Worm (Caenorhabditis elegans) whole organism, early embryonic: ENCODE data around the gene Y97E10AR.6.

Source experiments
- B0310.2 ChIP-seq: sonication (generic microtip); optimal IDR thresholded peaks from 2 replicates; lab custom pipeline; 2016; ENCODE audit warnings: mild to moderate bottlenecking, missing genetic modification characterization, missing compliant biosample characterization
- F13C5.2 ChIP-seq: sonication (generic microtip); optimal IDR thresholded peaks from 2 replicates; lab custom pipeline; 2017; ENCODE audit warnings: mild to moderate bottlenecking, missing genetic modification characterization, inconsistent platforms, missing compliant biosample characterization
- aly-1 ChIP-seq: sonication (generic microtip); optimal IDR thresholded peaks from 2 replicates; lab custom pipeline; 2016; ENCODE audit warnings: missing genetic modification characterization, missing compliant biosample characterization
- ama-1 ChIP-seq: fragments of 150-350 bp; optimal IDR thresholded peaks from 2 replicates; lab custom pipeline; 2014
- ceh-13 ChIP-seq: fragments of 200-800 bp; sonication (Bioruptor generic); optimal IDR thresholded peaks from 2 replicates; lab custom pipeline; 2018; ENCODE audit warnings: mild to moderate bottlenecking, missing genetic modification characterization, missing compliant biosample characterization
- ceh-36 ChIP-seq: sonication (generic microtip); optimal IDR thresholded peaks from 2 replicates; lab custom pipeline; 2016; ENCODE audit warnings: missing genetic modification characterization, inconsistent platforms, missing compliant biosample characterization
- ets-7 ChIP-seq: sonication (generic microtip); optimal IDR thresholded peaks from 2 replicates; lab custom pipeline; 2016; ENCODE audit warnings: missing genotype, missing genetic modification characterization, missing compliant biosample characterization
- flt-1 ChIP-seq: fragments of 200-800 bp; sonication (Bioruptor generic); IDR thresholded peaks from 2 replicates; pipeline ENCODE4 v1.3.6; 2022; ENCODE audit warnings: missing genetic modification characterization, missing compliant biosample characterization
- hmbx-1 ChIP-seq: sonication (generic microtip); optimal IDR thresholded peaks from 2 replicates; lab custom pipeline; 2016; ENCODE audit warnings: mild to moderate bottlenecking, missing genetic modification characterization, missing compliant biosample characterization
- hmg-4 ChIP-seq: fragments of 200-800 bp; sonication (Bioruptor generic); optimal IDR thresholded peaks from 2 replicates; lab custom pipeline; 2018; ENCODE audit warnings: mild to moderate bottlenecking, missing genetic modification characterization, missing compliant biosample characterization
- hnd-1 ChIP-seq: sonication (generic microtip); optimal IDR thresholded peaks from 2 replicates; lab custom pipeline; 2016; ENCODE audit warnings: missing genetic modification characterization, missing compliant biosample characterization
- pes-1 ChIP-seq: fragments of 200-800 bp; sonication (Bioruptor generic); IDR thresholded peaks from 2 replicates; pipeline ENCODE4 v1.3.6; 2022; ENCODE audit warnings: missing genetic modification reagents, missing genetic modification characterization, missing compliant biosample characterization
- scrt-1 ChIP-seq: fragments of 200-800 bp; sonication (Bioruptor generic); IDR thresholded peaks from 2 replicates; pipeline ENCODE4 v1.3.6; 2022; ENCODE audit warnings: missing genetic modification characterization, missing compliant biosample characterization
- sea-1 ChIP-seq: fragments of 200-800 bp; sonication (Bioruptor generic); conservative IDR thresholded peaks from 2 replicates; pipeline ENCODE4 v1.3.6; 2022; ENCODE audit warnings: missing genetic modification characterization, missing compliant biosample characterization
- tbx-11 ChIP-seq: fragments of 200-800 bp; sonication (Bioruptor generic); IDR thresholded peaks from 2 replicates; pipeline ENCODE4 v1.3.6; 2022; ENCODE audit warnings: missing genetic modification characterization, missing compliant biosample characterization
- tbx-37 ChIP-seq: fragments of 200-800 bp; sonication (Bioruptor generic); conservative IDR thresholded peaks from 2 replicates; pipeline ENCODE4 v1.3.6; 2022; ENCODE audit warnings: missing genetic modification reagents, missing genetic modification characterization, missing compliant biosample characterization
- tra-4 ChIP-seq: sonication (generic microtip); optimal IDR thresholded peaks from 2 replicates; lab custom pipeline; 2017; ENCODE audit warnings: missing genetic modification characterization, missing compliant biosample characterization

Y97E10AR.6 gene

ce11 chrV:8013901-8014388, at the start of gene Y97E10AR.6:
Y97E10AR.6 (minus strand) TSS chrV:8013951.
- TF ChIP-seq tra-4 (tag; lab: Kevin White, UChicago) (no peak), scrt-1 (GFP tag; lab: Robert Waterston, UW) (no peak), hmg-4 (no peak), ceh-36 (tag; lab: Kevin White, UChicago) (no peak), ceh-13 (GFP tag; lab: Kevin White, UChicago) (no peak), ets-7 (tag; lab: Kevin White, UChicago) (no peak), flt-1 (no peak), pes-1 (GFP tag; lab: Robert Waterston, UW) (no peak), hnd-1 (tag; lab: Kevin White, UChicago) (no peak)

ce11 chrV:8062074-8062473, 48.3 kb upstream of the Y97E10AR.6 start, which contains the start of gene str-139:
str-139 (minus strand) TSS chrV:8062174.
- no peak for TF ChIP-seq aly-1 (tag; lab: Kevin White, UChicago)
- TF ChIP-seq sea-1 (GFP tag; lab: Robert Waterston, UW) = no peak
- no peak for TF ChIP-seq B0310.2 (tag; lab: Kevin White, UChicago)
- no peak for TF ChIP-seq hmg-4
- TF ChIP-seq ceh-13 (GFP tag; lab: Kevin White, UChicago) = no peak
- no peak for TF ChIP-seq flt-1
- TF ChIP-seq tra-4 (tag; lab: Kevin White, UChicago) = no peak
- no peak for TF ChIP-seq scrt-1 (GFP tag; lab: Robert Waterston, UW)
- TF ChIP-seq hmbx-1 (tag; lab: Kevin White, UChicago) = no peak
- TF ChIP-seq ets-7 (tag; lab: Kevin White, UChicago) = no peak
- TF ChIP-seq ama-1 (lab: Kevin White, UChicago) = no peak
- no peak for TF ChIP-seq ceh-36 (tag; lab: Kevin White, UChicago)
- no peak for TF ChIP-seq F13C5.2 (tag; lab: Kevin White, UChicago)
- TF ChIP-seq hnd-1 (tag; lab: Kevin White, UChicago) = no peak
- TF ChIP-seq pes-1 (GFP tag; lab: Robert Waterston, UW) = no peak

ce11 chrV:8058359-8058758, 44.6 kb upstream of the Y97E10AR.6 start, which contains the start of gene str-138:
str-138 (plus strand) TSS chrV:8058659.
- TF ChIP-seq ets-7 (tag; lab: Kevin White, UChicago) (no peak), scrt-1 (GFP tag; lab: Robert Waterston, UW) (no peak), B0310.2 (tag; lab: Kevin White, UChicago) (no peak), ceh-36 (tag; lab: Kevin White, UChicago) (no peak), hmbx-1 (tag; lab: Kevin White, UChicago) (no peak), flt-1 (no peak), pes-1 (GFP tag; lab: Robert Waterston, UW) (no peak), hnd-1 (tag; lab: Kevin White, UChicago) (no peak), ama-1 (lab: Kevin White, UChicago) (no peak), tra-4 (tag; lab: Kevin White, UChicago) (no peak), ceh-13 (GFP tag; lab: Kevin White, UChicago) (no peak), tbx-37 (no peak), tbx-11 (no peak), F13C5.2 (tag; lab: Kevin White, UChicago) (no peak), aly-1 (tag; lab: Kevin White, UChicago) (no peak), hmg-4 (no peak), sea-1 (GFP tag; lab: Robert Waterston, UW) (no peak)

ce11 chrV:8055170-8055569, 41.4 kb upstream of the Y97E10AR.6 start:
- TF ChIP-seq ets-7 (tag; lab: Kevin White, UChicago) (no peak), tbx-37 (no peak), flt-1 (no peak), F13C5.2 (tag; lab: Kevin White, UChicago) (no peak), ceh-36 (tag; lab: Kevin White, UChicago) (no peak), scrt-1 (GFP tag; lab: Robert Waterston, UW) (no peak), hnd-1 (tag; lab: Kevin White, UChicago) (no peak), B0310.2 (tag; lab: Kevin White, UChicago) (no peak), pes-1 (GFP tag; lab: Robert Waterston, UW) (no peak), ama-1 (lab: Kevin White, UChicago) (no peak), hmbx-1 (tag; lab: Kevin White, UChicago) (no peak), sea-1 (GFP tag; lab: Robert Waterston, UW) (no peak), ceh-13 (GFP tag; lab: Kevin White, UChicago) (no peak)

- TF ChIP-seq tbx-11 (no peak), ama-1 (lab: Kevin White, UChicago) (no peak), scrt-1 (GFP tag; lab: Robert Waterston, UW) (no peak), hmg-4 (no peak), sea-1 (GFP tag; lab: Robert Waterston, UW) (no peak), aly-1 (tag; lab: Kevin White, UChicago) (no peak), F13C5.2 (tag; lab: Kevin White, UChicago) (no peak), ceh-36 (tag; lab: Kevin White, UChicago) (no peak), tbx-37 (no peak), ets-7 (tag; lab: Kevin White, UChicago) (no peak), B0310.2 (tag; lab: Kevin White, UChicago) (no peak)
Measured at ce11 chrV:8054130-8054529, 40.4 kb upstream of the Y97E10AR.6 start, which contains the start of gene ZC513.2. ZC513.2 (plus strand) TSS chrV:8054430.

ce11 chrV:8051851-8052250, 38.1 kb upstream of the Y97E10AR.6 start, which contains the start of gene sth-1:
sth-1 (plus strand) TSS chrV:8052151.
- TF ChIP-seq ceh-36 (tag; lab: Kevin White, UChicago) = no peak
- TF ChIP-seq F13C5.2 (tag; lab: Kevin White, UChicago) = no peak
- TF ChIP-seq sea-1 (GFP tag; lab: Robert Waterston, UW) = no peak
- TF ChIP-seq scrt-1 (GFP tag; lab: Robert Waterston, UW) = no peak
- TF ChIP-seq ceh-13 (GFP tag; lab: Kevin White, UChicago) = no peak
- TF ChIP-seq aly-1 (tag; lab: Kevin White, UChicago) = no peak
- TF ChIP-seq hnd-1 (tag; lab: Kevin White, UChicago) = no peak
- no peak for TF ChIP-seq pes-1 (GFP tag; lab: Robert Waterston, UW)
- no peak for TF ChIP-seq B0310.2 (tag; lab: Kevin White, UChicago)
- TF ChIP-seq tbx-11 = no peak
- no peak for TF ChIP-seq flt-1
- no peak for TF ChIP-seq tbx-37
- TF ChIP-seq hmg-4 = no peak
- TF ChIP-seq hmbx-1 (tag; lab: Kevin White, UChicago) = no peak
